Worm (Caenorhabditis elegans): ENCODE results near the gene T21C9.6.

T21C9.6 gene

DNA sequence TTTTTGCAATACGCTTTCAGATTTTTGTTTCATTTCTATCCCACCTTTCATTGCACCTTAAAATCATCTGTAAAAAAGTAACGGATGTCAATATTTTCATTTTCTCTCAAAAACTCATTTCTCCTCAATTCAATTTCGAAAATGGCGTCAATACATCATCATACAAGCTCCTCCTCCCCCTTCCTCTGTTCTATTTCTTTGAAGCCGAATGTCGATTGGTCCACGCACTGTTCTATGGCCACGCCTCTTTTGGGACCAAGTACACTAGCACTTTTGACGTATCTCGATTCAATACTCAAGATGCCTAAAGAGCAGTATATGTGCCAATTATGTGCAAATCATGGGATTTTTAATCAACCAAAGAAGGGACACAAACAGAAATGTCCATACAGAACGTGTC lies 51.1 kb downstream of the T21C9.6 start, which contains the start of gene mab-23:
TSS of gene mab-23 (plus strand) at position 301 of the 400 bp plus-strand sequence.
- TF ChIP-seq unc-86 (tag; optimal IDR thresholded peaks at IDR 0.05) (no peak), nhr-19 (GFP tag; conservative IDR thresholded peaks at IDR 0.05) (no peak), egl-13 (tag; optimal IDR thresholded peaks at IDR 0.05) (no peak), hlh-17 (GFP tag; optimal IDR thresholded peaks at IDR 0.05; ENCODE audit: borderline replicate concordance) (no peak), ces-1 (GFP tag; optimal IDR thresholded peaks at IDR 0.05) (no peak), dsc-1 (tag; optimal IDR thresholded peaks at IDR 0.05) (no peak), fos-1 (tag; optimal IDR thresholded peaks at IDR 0.05) (no peak), fkh-8 (tag; optimal IDR thresholded peaks at IDR 0.05) (no peak), lir-3 (tag; optimal IDR thresholded peaks at IDR 0.05; ENCODE audit: poor library complexity) (no peak), jun-1 (tag; optimal IDR thresholded peaks at IDR 0.05) (no peak), sox-4 (tag; optimal IDR thresholded peaks at IDR 0.05) (no peak), nhr-47 (tag; optimal IDR thresholded peaks at IDR 0.05) (no peak), unc-98 (GFP tag; IDR thresholded peaks at IDR 0.05) (no peak), isw-1 (GFP tag; IDR thresholded peaks at IDR 0.05) (no peak)

DNA sequence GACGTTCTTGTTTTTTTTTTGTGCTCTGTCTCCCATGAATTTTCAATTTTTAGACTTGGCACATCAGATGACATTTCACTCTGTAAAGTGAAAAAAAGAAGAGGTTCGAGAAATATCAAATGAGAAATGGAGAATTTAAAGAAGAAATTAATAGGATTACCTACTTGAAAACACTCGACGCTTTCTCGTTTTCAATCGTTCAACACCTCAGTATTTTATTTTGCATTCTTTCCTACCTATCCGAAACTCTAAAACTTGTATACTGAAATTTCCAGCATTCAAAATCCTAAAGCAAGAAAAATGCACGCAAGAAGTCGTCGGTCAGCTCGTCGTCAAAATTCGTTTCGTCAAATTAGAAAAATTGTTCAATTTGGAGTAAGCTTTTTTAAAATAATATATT lies 54.0 kb downstream of the T21C9.6 start, which contains the start of gene kvs-2:
TSS of gene kvs-2 (plus strand) at position 301 of the 400 bp plus-strand sequence.
- TF ChIP-seq efl-1 (optimal IDR thresholded peaks at IDR 0.05) (no peak), efl-1 (GFP tag; optimal IDR thresholded peaks at IDR 0.05 in 1 of 2) (no peak), mep-1 (tag; optimal IDR thresholded peaks at IDR 0.05) (no peak), swsn-7 (tag; optimal IDR thresholded peaks at IDR 0.05) (no peak), nhr-20 (tag; optimal IDR thresholded peaks at IDR 0.05) (no peak), fkh-4 (tag; optimal IDR thresholded peaks at IDR 0.05; ENCODE audit: borderline replicate concordance) (no peak), C04F5.9 (tag; optimal IDR thresholded peaks at IDR 0.05) (no peak), pag-3 (tag; optimal IDR thresholded peaks at IDR 0.05; ENCODE audit: borderline replicate concordance, insufficient read depth) (no peak), nhr-71 (tag; optimal IDR thresholded peaks at IDR 0.05) (no peak), ztf-11 (tag; optimal IDR thresholded peaks at IDR 0.05) (no peak), nhr-28 (tag; optimal IDR thresholded peaks at IDR 0.05) (no peak), skn-1 (tag; optimal IDR thresholded peaks at IDR 0.05) (no peak), zag-1 (tag; optimal IDR thresholded peaks at IDR 0.05) (no peak), alr-1 (tag; optimal IDR thresholded peaks at IDR 0.05; ENCODE audit: borderline replicate concordance) (no peak), sup-37 (GFP tag; optimal IDR thresholded peaks at IDR 0.05) (no peak), dpl-1 (GFP tag; optimal IDR thresholded peaks at IDR 0.05) (no peak)
